Worm (Caenorhabditis elegans): ENCODE data around the gene crh-1.

DNA sequence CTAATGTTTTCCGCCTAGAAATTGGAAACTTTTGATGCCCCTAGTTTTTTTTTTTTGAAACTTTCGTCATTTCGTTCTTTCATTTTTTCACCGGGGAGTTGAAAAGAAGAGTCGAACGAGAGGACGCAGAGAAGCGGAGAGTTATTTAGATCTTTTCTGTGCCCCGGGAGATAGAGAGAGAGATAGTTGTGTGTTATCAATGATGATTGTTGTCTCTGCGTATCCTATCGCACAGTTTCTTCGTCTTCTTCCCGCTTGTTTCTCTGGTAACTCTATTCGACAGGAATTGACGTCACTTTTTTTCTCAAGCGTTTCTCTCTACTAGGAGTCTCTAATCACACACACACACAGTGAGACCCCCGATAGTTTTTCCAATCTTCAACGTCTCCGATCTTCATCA lies 31.7 kb downstream of the crh-1 start:
- TF ChIP-seq nhr-76 (tag; optimal IDR thresholded peaks at IDR 0.05) = no peak
- TF ChIP-seq snpc-4 (tag; optimal IDR thresholded peaks at IDR 0.05) = no peak
- no peak for TF ChIP-seq nhr-12 (tag; optimal IDR thresholded peaks at IDR 0.05)
- no peak for TF ChIP-seq fkh-8 (tag; optimal IDR thresholded peaks at IDR 0.05)
- no peak for TF ChIP-seq fkh-10 (GFP tag; optimal IDR thresholded peaks at IDR 0.05)
- TF ChIP-seq tbx-2 (tag; optimal IDR thresholded peaks at IDR 0.05) = peak; percentile 68
- TF ChIP-seq unc-98 (GFP tag; IDR thresholded peaks at IDR 0.05) = no peak
- no peak for TF ChIP-seq ztf-11 (tag; optimal IDR thresholded peaks at IDR 0.05)
- TF ChIP-seq lir-3 (tag; optimal IDR thresholded peaks at IDR 0.05; ENCODE audit: poor library complexity) = peak; percentile 6
- no peak for TF ChIP-seq unc-62 (GFP tag; optimal IDR thresholded peaks at IDR 0.05)

Measured in whole organism, L1 larva.